Fruit fly (Drosophila melanogaster): Measurements from ENCODE around the gene BORCS5.

BORCS5 gene

dm6 chrX:11920959-11921358, 48.4 kb upstream of the BORCS5 start (continued):
- TF ChIP-seq Eip93F (GFP tag; optimal IDR thresholded peaks at IDR 0.05): no peak
- TF ChIP-seq Eip75B (GFP tag; optimal IDR thresholded peaks at IDR 0.05): peak; percentile 67
- peak in 1 of 2 experiments; percentile 69 for TF ChIP-seq salr (GFP tag; optimal IDR thresholded peaks at IDR 0.05)
- peak; percentile 70 for TF ChIP-seq dsx (GFP tag; optimal IDR thresholded peaks at IDR 0.05; ENCODE audit: poor library complexity, severe bottlenecking)
- TF ChIP-seq CG31627 (GFP tag; optimal IDR thresholded peaks at IDR 0.05): peak; percentile 79
- peak; percentile 69 for TF ChIP-seq dac (GFP tag; optimal IDR thresholded peaks at IDR 0.05)
- no peak for TF ChIP-seq fd85E (GFP tag; optimal IDR thresholded peaks at IDR 0.05)
- TF ChIP-seq Hr38 (GFP tag; optimal IDR thresholded peaks at IDR 0.05): no peak
- TF ChIP-seq CG11762 (GFP tag; optimal IDR thresholded peaks at IDR 0.05; ENCODE audit: insufficient read depth): peak; percentile 76
- TF ChIP-seq eg (GFP tag; IDR thresholded peaks at IDR 0.05): peak; percentile 84
- TF ChIP-seq CG16779 (tag; optimal IDR thresholded peaks at IDR 0.05): peak; percentile 79
- peak; percentile 83 for TF ChIP-seq acj6 (GFP tag; optimal IDR thresholded peaks at IDR 0.05)
- TF ChIP-seq topi (GFP tag; optimal IDR thresholded peaks at IDR 0.05): peak; percentile 86
- TF ChIP-seq Sox15 (GFP tag; optimal IDR thresholded peaks at IDR 0.05): peak; percentile 43
- peak; percentile 80 for TF ChIP-seq achi (GFP tag; optimal IDR thresholded peaks at IDR 0.05)
- peak; percentile 24 for TF ChIP-seq fkh (GFP tag; optimal IDR thresholded peaks at IDR 0.05)
- peak; percentile 84 for TF ChIP-seq Sox14 (GFP tag; optimal IDR thresholded peaks at IDR 0.05)
- TF ChIP-seq CG11902 (GFP tag; optimal IDR thresholded peaks at IDR 0.05): peak; percentile 30

dm6 chrX:11917056-11917633, 44.6 kb upstream of the BORCS5 start, which contains the start of gene pot:
Gene pot (minus strand): TSS chrX:11917260.
- peak; percentile 23 for TF ChIP-seq CG6808 (GFP tag; optimal IDR thresholded peaks at IDR 0.05)
- peak; percentile 50 for TF ChIP-seq Eip78C (GFP tag)
- TF ChIP-seq svp (GFP tag): no peak
- TF ChIP-seq CG9139 (GFP tag; optimal IDR thresholded peaks at IDR 0.05): peak; percentile 5
- no peak for TF ChIP-seq salr (GFP tag; optimal IDR thresholded peaks at IDR 0.05)
- no peak for TF ChIP-seq CG11762 (GFP tag; optimal IDR thresholded peaks at IDR 0.05; ENCODE audit: insufficient read depth)
- TF ChIP-seq Sox14 (GFP tag; optimal IDR thresholded peaks at IDR 0.05): no peak
- TF ChIP-seq cyc (GFP tag; optimal IDR thresholded peaks at IDR 0.05): no peak
- no peak for TF ChIP-seq Hr4 (GFP tag; optimal IDR thresholded peaks at IDR 0.05)
- TF ChIP-seq OdsH (GFP tag; optimal IDR thresholded peaks at IDR 0.05): no peak
- TF ChIP-seq net (GFP tag; optimal IDR thresholded peaks at IDR 0.05): no peak
- TF ChIP-seq CG34406 (GFP tag; optimal IDR thresholded peaks at IDR 0.05): no peak
- no peak for TF ChIP-seq achi (GFP tag; optimal IDR thresholded peaks at IDR 0.05)
- TF ChIP-seq dsx (GFP tag; optimal IDR thresholded peaks at IDR 0.05; ENCODE audit: poor library complexity, severe bottlenecking): no peak
- TF ChIP-seq CG11294 (GFP tag; IDR thresholded peaks at IDR 0.05): no peak
- peak; percentile 22 for TF ChIP-seq CG6854 (GFP tag; optimal IDR thresholded peaks at IDR 0.05)
- no peak for TF ChIP-seq Eip75B (GFP tag; optimal IDR thresholded peaks at IDR 0.05)
- TF ChIP-seq Smox (GFP tag; optimal IDR thresholded peaks at IDR 0.05): no peak
- peak; percentile 15 for TF ChIP-seq Lpt (GFP tag; optimal IDR thresholded peaks at IDR 0.05)
- peak; percentile 6 for TF ChIP-seq CG32006 (GFP tag; optimal IDR thresholded peaks at IDR 0.05)
- TF ChIP-seq CG1621 (tag; optimal IDR thresholded peaks at IDR 0.05): no peak
- no peak for TF ChIP-seq CG4318 (GFP tag; optimal IDR thresholded peaks at IDR 0.05)
- peak; percentile 49; the same call in 1 of the 3 replicates for TF ChIP-seq eg (GFP tag; IDR thresholded peaks at IDR 0.05)
- TF ChIP-seq spab (GFP tag; optimal IDR thresholded peaks at IDR 0.05): no peak
- peak; percentile 13 for TF ChIP-seq Sox102F (GFP tag; optimal IDR thresholded peaks at IDR 0.05)
- 0 out of 2 replicates have a peak, but pooled peaks have one; percentile 20 for TF ChIP-seq CG15336 (GFP tag; IDR thresholded peaks at IDR 0.05)
- no peak for TF ChIP-seq dac (GFP tag; optimal IDR thresholded peaks at IDR 0.05)
- TF ChIP-seq fkh (GFP tag; optimal IDR thresholded peaks at IDR 0.05): peak; percentile 15
- 0 out of 3 replicates have a peak, but pooled peaks have one; percentile 12 for TF ChIP-seq CG6163 (GFP tag; IDR thresholded peaks at IDR 0.05)
- no peak for TF ChIP-seq CG6792 (GFP tag; optimal IDR thresholded peaks at IDR 0.05)
- TF ChIP-seq Met (GFP tag; optimal IDR thresholded peaks at IDR 0.05): no peak
- TF ChIP-seq CG7368 (GFP tag; optimal IDR thresholded peaks at IDR 0.05): no peak
- peak; percentile 27 for TF ChIP-seq CG6276 (GFP tag; optimal IDR thresholded peaks at IDR 0.05)
- no peak for TF ChIP-seq Sox15 (GFP tag; optimal IDR thresholded peaks at IDR 0.05)
